Worm (Caenorhabditis elegans): ENCODE data around the gene nfya-1.

DNA sequence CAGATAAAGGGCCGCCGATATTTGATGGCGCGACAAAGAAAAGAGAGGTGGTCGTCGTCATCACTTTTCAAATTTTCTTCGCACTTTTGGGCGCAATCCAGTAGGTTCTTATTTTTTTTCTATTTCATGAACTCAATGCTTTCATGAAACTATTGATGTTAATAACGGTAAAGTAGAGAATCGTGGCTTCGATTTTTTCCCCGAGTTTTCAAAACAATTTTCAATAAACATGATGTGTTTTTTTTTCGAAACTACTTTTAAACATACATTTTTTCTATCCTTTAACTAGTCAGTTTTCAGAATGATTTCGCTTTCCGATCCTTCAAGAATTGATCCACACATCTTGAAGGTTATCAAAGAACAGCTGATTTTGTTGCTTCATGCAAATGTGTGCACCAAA lies 39.2 kb upstream of the nfya-1 start, which contains the start of gene C49F5.5:
- TF ChIP-seq ztf-16 (tag; optimal IDR thresholded peaks at IDR 0.05) (no peak), nfya-1 (tag; optimal IDR thresholded peaks at IDR 0.05) (no peak), pqm-1 (tag; optimal IDR thresholded peaks at IDR 0.05) (no peak)

Measured in whole organism, late embryonic.